Fruit fly (Drosophila melanogaster) whole organism, prepupa: ENCODE data around the gene awd.

ENCODE experiments used
- Blimp-1 ChIP-seq: fragments of 200-800 bp; sonication (Bioruptor generic); optimal IDR thresholded peaks from 3 replicates; lab custom pipeline; 2017; ENCODE audit warnings: missing biosample characterization, missing genetic modification characterization, mild to moderate bottlenecking, moderate library complexity, missing genetic modification reagents
- CG11294 ChIP-seq: fragments of 200-800 bp; sonication (Bioruptor generic); IDR thresholded peaks from 2 replicates; pipeline ENCODE4 v1.3.6; 2022; ENCODE audit warnings: missing biosample characterization, missing genetic modification characterization
- CG16779 ChIP-seq: fragments of 200-800 bp; sonication (Bioruptor generic); optimal IDR thresholded peaks from 3 replicates; lab custom pipeline; 2017; ENCODE audit warnings: missing biosample characterization, mild to moderate bottlenecking, missing genetic modification characterization
- CG31627 ChIP-seq: fragments of 200-800 bp; sonication (Bioruptor generic); optimal IDR thresholded peaks from 3 replicates; lab custom pipeline; 2016; ENCODE audit warnings: missing biosample characterization, missing genetic modification characterization
- CG6854 ChIP-seq: fragments of 200-800 bp; sonication (Bioruptor generic); optimal IDR thresholded peaks from 2 replicates; lab custom pipeline; 2017; ENCODE audit warnings: missing biosample characterization, mild to moderate bottlenecking, missing genetic modification characterization
- CG7368 ChIP-seq: fragments of 200-800 bp; sonication (Bioruptor generic); optimal IDR thresholded peaks from 3 replicates; lab custom pipeline; 2016; ENCODE audit warnings: missing biosample characterization, missing genetic modification characterization
- Ets21C ChIP-seq: fragments of 200-800 bp; sonication (Bioruptor generic); optimal IDR thresholded peaks from 3 replicates; lab custom pipeline; 2016; ENCODE audit warnings: missing biosample characterization, missing genetic modification characterization
- Sox102F ChIP-seq: fragments of 200-800 bp; sonication (Bioruptor generic); optimal IDR thresholded peaks from 2 replicates; lab custom pipeline; 2016; ENCODE audit warnings: missing biosample characterization, mild to moderate bottlenecking, missing genetic modification characterization
- achi ChIP-seq: fragments of 200-800 bp; sonication (Bioruptor generic); optimal IDR thresholded peaks from 3 replicates; lab custom pipeline; 2016; ENCODE audit warnings: missing biosample characterization, missing genetic modification characterization
- dac ChIP-seq: fragments of 200-800 bp; sonication (Bioruptor generic); optimal IDR thresholded peaks from 2 replicates; lab custom pipeline; 2017; ENCODE audit warnings: missing biosample characterization, mild to moderate bottlenecking, missing genetic modification characterization
- esn ChIP-seq: fragments of 200-800 bp; sonication (Bioruptor generic); optimal IDR thresholded peaks from 2 replicates; lab custom pipeline; 2016; ENCODE audit warnings: missing biosample characterization, mild to moderate bottlenecking, missing genetic modification characterization, moderate library complexity
- ss ChIP-seq, 2 experiments: fragments of 200-800 bp; sonication (Bioruptor generic); optimal IDR thresholded peaks; 2 replicates in 1 of 2; 3 replicates in 1 of 2; lab custom pipeline; 2017 to 2018; ENCODE audit warnings: mild to moderate bottlenecking in 2 of 2, missing biosample characterization in 2 of 2, missing genetic modification characterization in 2 of 2, moderate library complexity in 1 of 2
- svp ChIP-seq: fragments of 200-800 bp; sonication (Bioruptor generic); peaks from one replicate; lab custom pipeline; 2016; ENCODE audit warnings: missing biosample characterization, missing genetic modification characterization
- topi ChIP-seq: fragments of 200-800 bp; sonication (Bioruptor generic); optimal IDR thresholded peaks from 3 replicates; lab custom pipeline; 2016; ENCODE audit warnings: missing biosample characterization, missing genetic modification characterization

- TF ChIP-seq Blimp-1 (no peak), Ets21C (GFP tag; lab: Kevin White, UChicago) (no peak), Sox102F (GFP tag; lab: Kevin White, UChicago) (no peak), esn (GFP tag; lab: Kevin White, UChicago) (no peak), CG16779 (tag; lab: Kevin White, UChicago) (no peak), svp (GFP tag; lab: Kevin White, UChicago) (no peak), ss (GFP tag; optimal IDR thresholded peaks at IDR 0.05; lab: Kevin White, UChicago) (no peak), CG6854 (GFP tag; lab: Kevin White, UChicago) (no peak), topi (GFP tag; lab: Kevin White, UChicago) (no peak), dac (GFP tag; lab: Kevin White, UChicago) (no peak), CG31627 (GFP tag; lab: Kevin White, UChicago) (no peak), CG11294 (GFP tag; lab: Robert Waterston, UW) (no peak), achi (GFP tag; lab: Kevin White, UChicago) (no peak), CG7368 (no peak)
Observed at dm6 chr3R:31727773-31728172, 18.1 kb downstream of the awd start.
